Worm (Caenorhabditis elegans) whole organism, early embryonic: ENCODE data around the gene F54F12.2.
A peak's percentile ranks its signal among the peaks of the same experiment; 100 is the strongest.

Source experiments
- B0310.2 ChIP-seq: sonication (generic microtip); optimal IDR thresholded peaks from 2 replicates; lab custom pipeline; 2016; ENCODE audit warnings: mild to moderate bottlenecking, missing genetic modification characterization, missing compliant biosample characterization
- F13C5.2 ChIP-seq: sonication (generic microtip); optimal IDR thresholded peaks from 2 replicates; lab custom pipeline; 2017; ENCODE audit warnings: mild to moderate bottlenecking, missing genetic modification characterization, inconsistent platforms, missing compliant biosample characterization
- aly-1 ChIP-seq: sonication (generic microtip); optimal IDR thresholded peaks from 2 replicates; lab custom pipeline; 2016; ENCODE audit warnings: missing genetic modification characterization, missing compliant biosample characterization
- ama-1 ChIP-seq: fragments of 150-350 bp; optimal IDR thresholded peaks from 2 replicates; lab custom pipeline; 2014
- ceh-13 ChIP-seq: fragments of 200-800 bp; sonication (Bioruptor generic); optimal IDR thresholded peaks from 2 replicates; lab custom pipeline; 2018; ENCODE audit warnings: mild to moderate bottlenecking, missing genetic modification characterization, missing compliant biosample characterization
- ceh-36 ChIP-seq: sonication (generic microtip); optimal IDR thresholded peaks from 2 replicates; lab custom pipeline; 2016; ENCODE audit warnings: missing genetic modification characterization, inconsistent platforms, missing compliant biosample characterization
- ets-7 ChIP-seq: sonication (generic microtip); optimal IDR thresholded peaks from 2 replicates; lab custom pipeline; 2016; ENCODE audit warnings: missing genotype, missing genetic modification characterization, missing compliant biosample characterization
- flt-1 ChIP-seq: fragments of 200-800 bp; sonication (Bioruptor generic); IDR thresholded peaks from 2 replicates; pipeline ENCODE4 v1.3.6; 2022; ENCODE audit warnings: missing genetic modification characterization, missing compliant biosample characterization
- hmbx-1 ChIP-seq: sonication (generic microtip); optimal IDR thresholded peaks from 2 replicates; lab custom pipeline; 2016; ENCODE audit warnings: mild to moderate bottlenecking, missing genetic modification characterization, missing compliant biosample characterization
- hmg-4 ChIP-seq: fragments of 200-800 bp; sonication (Bioruptor generic); optimal IDR thresholded peaks from 2 replicates; lab custom pipeline; 2018; ENCODE audit warnings: mild to moderate bottlenecking, missing genetic modification characterization, missing compliant biosample characterization
- hnd-1 ChIP-seq: sonication (generic microtip); optimal IDR thresholded peaks from 2 replicates; lab custom pipeline; 2016; ENCODE audit warnings: missing genetic modification characterization, missing compliant biosample characterization
- pes-1 ChIP-seq: fragments of 200-800 bp; sonication (Bioruptor generic); IDR thresholded peaks from 2 replicates; pipeline ENCODE4 v1.3.6; 2022; ENCODE audit warnings: missing genetic modification reagents, missing genetic modification characterization, missing compliant biosample characterization
- scrt-1 ChIP-seq: fragments of 200-800 bp; sonication (Bioruptor generic); IDR thresholded peaks from 2 replicates; pipeline ENCODE4 v1.3.6; 2022; ENCODE audit warnings: missing genetic modification characterization, missing compliant biosample characterization
- sea-1 ChIP-seq: fragments of 200-800 bp; sonication (Bioruptor generic); conservative IDR thresholded peaks from 2 replicates; pipeline ENCODE4 v1.3.6; 2022; ENCODE audit warnings: missing genetic modification characterization, missing compliant biosample characterization
- tbx-11 ChIP-seq: fragments of 200-800 bp; sonication (Bioruptor generic); IDR thresholded peaks from 2 replicates; pipeline ENCODE4 v1.3.6; 2022; ENCODE audit warnings: missing genetic modification characterization, missing compliant biosample characterization
- tbx-37 ChIP-seq: fragments of 200-800 bp; sonication (Bioruptor generic); conservative IDR thresholded peaks from 2 replicates; pipeline ENCODE4 v1.3.6; 2022; ENCODE audit warnings: missing genetic modification reagents, missing genetic modification characterization, missing compliant biosample characterization
- tra-4 ChIP-seq: sonication (generic microtip); optimal IDR thresholded peaks from 2 replicates; lab custom pipeline; 2017; ENCODE audit warnings: missing genetic modification characterization, missing compliant biosample characterization

The F54F12.2 gene

ce11 chrIII:13032429-13033018 is 7.3 kb upstream of the F54F12.2 start:
- TF ChIP-seq aly-1 (tag; lab: Kevin White, UChicago) (no peak), scrt-1 (GFP tag; lab: Robert Waterston, UW) (peak; percentile 47; the same call in 1 of the 2 replicates), B0310.2 (tag; lab: Kevin White, UChicago) (peak; percentile 17), pes-1 (peak; percentile 49), flt-1 (peak; percentile 7; the same call in 1 of the 2 replicates), tbx-37 (no peak)

DNA sequence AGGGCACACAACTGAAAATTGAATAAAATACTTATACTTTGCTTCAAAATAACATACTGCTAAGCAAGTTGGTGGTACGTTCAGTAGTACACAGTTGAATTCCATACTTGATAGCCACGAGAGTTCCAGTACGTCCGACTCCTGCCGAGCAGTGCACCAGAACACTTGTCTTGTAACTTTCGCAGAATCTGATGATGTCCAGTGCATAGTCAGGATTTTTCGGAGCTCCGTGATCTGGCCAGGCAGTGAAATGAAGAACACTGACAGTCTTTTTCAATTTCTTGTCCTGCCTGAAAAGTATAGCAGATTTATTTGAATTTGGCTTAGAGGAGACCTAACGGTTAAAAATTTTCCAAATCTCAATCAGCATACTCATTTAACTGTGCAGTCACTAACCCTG is 10.1 kb downstream of the F54F12.2 start:
- no peak for TF ChIP-seq B0310.2 (tag; lab: Kevin White, UChicago)

DNA sequence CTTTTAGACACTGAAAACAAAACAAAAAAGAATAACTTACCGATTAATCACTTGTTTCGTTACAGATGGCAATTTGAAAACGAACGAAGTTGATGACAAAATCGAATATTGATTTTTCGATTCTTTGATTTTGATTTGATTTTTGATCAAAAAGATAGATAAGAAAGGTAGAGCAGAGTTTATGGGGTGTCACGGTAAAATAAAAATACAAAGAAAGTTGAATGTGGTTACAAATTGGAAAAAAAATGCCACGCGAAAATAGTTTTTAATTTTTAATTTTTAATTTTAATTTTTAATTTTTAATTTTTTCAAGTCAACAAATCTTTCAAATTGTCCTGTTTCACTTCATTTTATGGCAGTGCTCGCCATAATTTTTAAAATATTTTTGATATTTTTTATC is 15.5 kb downstream of the F54F12.2 start, which contains the start of gene F54F12.1:
Gene F54F12.1 (minus strand): TSS at position 101 of the 400 bp plus-strand sequence.
- TF ChIP-seq hmbx-1 (tag; lab: Kevin White, UChicago) (no peak), aly-1 (tag; lab: Kevin White, UChicago) (no peak), F13C5.2 (tag; lab: Kevin White, UChicago) (no peak), hmg-4 (GFP tag; lab: Kevin White, UChicago) (no peak), ceh-13 (GFP tag; lab: Kevin White, UChicago) (no peak), tra-4 (no peak), ama-1 (lab: Kevin White, UChicago) (no peak), flt-1 (no peak), pes-1 (no peak), tbx-37 (no peak), sea-1 (GFP tag; lab: Robert Waterston, UW) (no peak), ets-7 (tag; lab: Kevin White, UChicago) (no peak), scrt-1 (GFP tag; lab: Robert Waterston, UW) (no peak), ceh-36 (no peak), hnd-1 (tag; lab: Kevin White, UChicago) (no peak), tbx-11 (GFP tag; lab: Robert Waterston, UW) (no peak), B0310.2 (tag; lab: Kevin White, UChicago) (no peak)

DNA sequence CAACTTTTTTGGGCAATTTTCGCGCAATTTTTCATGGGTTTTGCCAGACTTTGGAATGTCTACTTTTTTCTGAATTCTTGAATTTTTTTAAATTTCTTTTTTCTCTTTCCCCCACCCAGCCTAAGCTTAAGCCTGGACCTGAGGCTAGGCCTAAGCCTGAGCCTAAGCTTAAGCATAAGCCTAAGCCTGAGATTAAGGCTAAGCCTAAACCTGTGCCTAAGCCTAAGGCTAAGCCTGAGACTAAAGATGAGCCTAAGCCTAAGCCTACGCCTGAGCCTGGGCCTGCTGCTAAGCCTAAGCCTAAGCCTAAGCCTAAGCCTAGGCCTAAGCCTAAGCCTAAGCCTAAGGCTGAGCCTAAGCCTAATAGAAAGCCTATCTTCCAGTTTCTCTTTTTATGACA is 16.4 kb downstream of the F54F12.2 start:
- TF ChIP-seq hmbx-1 (tag; lab: Kevin White, UChicago) (no peak), ceh-36 (peak; percentile 90)

- no peak for TF ChIP-seq hnd-1 (tag; lab: Kevin White, UChicago)
These were observed 16.9 kb downstream of the F54F12.2 start for ce11 chrIII:13056735-13057134.

- TF ChIP-seq ceh-13 (GFP tag; lab: Kevin White, UChicago): no peak
- TF ChIP-seq flt-1: no peak
- TF ChIP-seq B0310.2 (tag; lab: Kevin White, UChicago): no peak
- TF ChIP-seq aly-1 (tag; lab: Kevin White, UChicago): no peak
- TF ChIP-seq ets-7 (tag; lab: Kevin White, UChicago): no peak
- TF ChIP-seq hnd-1 (tag; lab: Kevin White, UChicago): no peak
- TF ChIP-seq scrt-1 (GFP tag; lab: Robert Waterston, UW): no peak
- no peak for TF ChIP-seq ama-1 (lab: Kevin White, UChicago)
These were observed 18.3 kb downstream of the F54F12.2 start for ce11 chrIII:13058140-13058539.

ce11 chrIII:13059335-13059734 is 19.5 kb downstream of the F54F12.2 start:
- TF ChIP-seq ceh-13 (GFP tag; lab: Kevin White, UChicago) (no peak), sea-1 (GFP tag; lab: Robert Waterston, UW) (no peak), ama-1 (lab: Kevin White, UChicago) (no peak)

- TF ChIP-seq F13C5.2 (tag; lab: Kevin White, UChicago) (no peak), ama-1 (lab: Kevin White, UChicago) (peak; percentile 80)
These were observed 21.3 kb downstream of the F54F12.2 start for ce11 chrIII:13061136-13061535.

DNA sequence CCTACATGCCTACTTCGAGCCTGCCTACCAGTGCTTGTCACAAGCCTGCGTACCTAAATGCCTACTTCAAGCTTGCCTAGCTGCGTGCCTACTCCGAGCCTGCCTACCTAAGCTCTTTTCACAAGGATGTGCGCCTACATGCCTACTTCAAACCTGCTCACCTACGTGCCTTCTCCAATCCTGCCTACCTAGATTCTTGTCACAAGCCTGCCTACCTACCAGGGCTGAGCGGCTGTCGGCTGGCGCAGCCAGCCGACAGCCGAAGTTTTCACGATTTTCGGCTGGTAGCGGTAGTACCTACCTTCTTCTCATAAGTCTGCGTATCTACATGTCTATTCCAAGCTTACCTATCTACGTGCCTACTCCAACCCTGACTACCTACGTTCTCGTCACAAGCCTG is 21.9 kb downstream of the F54F12.2 start:
- no peak for TF ChIP-seq scrt-1 (GFP tag; lab: Robert Waterston, UW)
- 0 out of 2 replicates have a peak, but pooled peaks have one; percentile 30 for TF ChIP-seq tbx-11 (GFP tag; lab: Robert Waterston, UW)
- TF ChIP-seq hmg-4 (GFP tag; lab: Kevin White, UChicago): no peak
- 0 out of 2 replicates have a peak, but pooled peaks have one; percentile 1 for TF ChIP-seq flt-1
- no peak for TF ChIP-seq ceh-13 (GFP tag; lab: Kevin White, UChicago)
- TF ChIP-seq ets-7 (tag; lab: Kevin White, UChicago): no peak
- no peak for TF ChIP-seq ama-1 (lab: Kevin White, UChicago)
